Worm (Caenorhabditis elegans) whole organism, L4 larva: ENCODE measurements around the gene npl-4.2.

Experiments used
- F10B5.3 ChIP-seq: sonication (generic microtip); optimal IDR thresholded peaks from 2 replicates; lab custom pipeline; 2016; ENCODE audit warnings: mild to moderate bottlenecking, missing genetic modification characterization, missing compliant biosample characterization
- F26F4.8 ChIP-seq: fragments of 200-800 bp; sonication (Bioruptor generic); conservative IDR thresholded peaks from 2 replicates; pipeline ENCODE4 v1.3.6; 2022; ENCODE audit warnings: missing genetic modification characterization, missing compliant biosample characterization
- F49E8.2 ChIP-seq: sonication (generic microtip); optimal IDR thresholded peaks from 2 replicates; lab custom pipeline; 2016; ENCODE audit warnings: missing compliant biosample characterization, mild to moderate bottlenecking, missing genetic modification characterization, borderline replicate concordance
- R02D3.7 ChIP-seq: fragments of 150-350 bp; sonication (generic microtip); optimal IDR thresholded peaks from 3 replicates; lab custom pipeline; 2014; ENCODE audit warnings: missing biosample characterization, missing genetic modification characterization
- T20F7.1 ChIP-seq: fragments of 200-800 bp; sonication (Bioruptor generic); optimal IDR thresholded peaks from 2 replicates; lab custom pipeline; 2018; ENCODE audit warnings: mild to moderate bottlenecking, missing genetic modification characterization, missing compliant biosample characterization
- T26A8.4 ChIP-seq: fragments of 200-800 bp; sonication (Bioruptor generic); IDR thresholded peaks from 2 replicates; pipeline ENCODE4 v1.3.6; 2022; ENCODE audit warnings: missing genetic modification characterization, missing compliant biosample characterization
- Y5F2A.4 ChIP-seq: fragments of 200-800 bp; sonication (Bioruptor generic); optimal IDR thresholded peaks from 2 replicates; lab custom pipeline; 2018; ENCODE audit warnings: mild to moderate bottlenecking, missing genetic modification characterization, missing compliant biosample characterization
- Y75B8A.6 ChIP-seq: fragments of 200-800 bp; sonication (Bioruptor generic); IDR thresholded peaks from 2 replicates; pipeline ENCODE4 v1.3.6; 2022; ENCODE audit warnings: missing genetic modification reagents, missing genetic modification characterization, missing compliant biosample characterization
- aha-1 ChIP-seq: fragments of 150-350 bp; peaks from one replicate; lab custom pipeline; 2014; ENCODE audit warnings: missing biosample characterization, missing genetic modification characterization
- ceh-20 ChIP-seq: fragments of 200-800 bp; sonication (Bioruptor generic); IDR thresholded peaks from 2 replicates; pipeline ENCODE4 v1.3.6; 2022; ENCODE audit warnings: missing genetic modification reagents, missing genetic modification characterization, missing compliant biosample characterization
- ceh-28 ChIP-seq: fragments of 150-350 bp; optimal IDR thresholded peaks from 2 replicates; lab custom pipeline; 2014; ENCODE audit warnings: missing biosample characterization, missing genetic modification reagents, missing genetic modification characterization
- ceh-62 ChIP-seq: sonication (generic microtip); optimal IDR thresholded peaks from 2 replicates; lab custom pipeline; 2017; ENCODE audit warnings: missing biosample characterization, missing genetic modification characterization
- ctbp-1 ChIP-seq: fragments of 200-800 bp; sonication (Bioruptor generic); IDR thresholded peaks from 2 replicates; pipeline ENCODE4 v1.3.6; 2022; ENCODE audit warnings: missing genetic modification reagents, missing genetic modification characterization, missing compliant biosample characterization
- daf-16 ChIP-seq, 3 experiments: sonication (generic microtip); optimal IDR thresholded peaks; 2 replicates each; lab custom pipeline; 2016 to 2017; ENCODE audit warnings: missing genetic modification characterization in 3 of 3, missing genetic modification reagents in 3 of 3, mild to moderate bottlenecking in 2 of 3, missing compliant biosample characterization in 2 of 3, missing biosample characterization in 1 of 3, moderate library complexity in 1 of 3
- daf-19 ChIP-seq: fragments of 200-800 bp; sonication (Bioruptor generic); conservative IDR thresholded peaks from 2 replicates; pipeline ENCODE4 v1.3.6; 2022; ENCODE audit warnings: missing genetic modification characterization, missing compliant biosample characterization
- dmd-8 ChIP-seq: fragments of 200-800 bp; sonication (Bioruptor generic); IDR thresholded peaks from 2 replicates; pipeline ENCODE4 v1.3.6; 2022; ENCODE audit warnings: missing genetic modification characterization, missing compliant biosample characterization
- dmd-9 ChIP-seq: fragments of 200-800 bp; sonication (Bioruptor generic); IDR thresholded peaks from 2 replicates; pipeline ENCODE4 v1.3.6; 2022; ENCODE audit warnings: missing genetic modification reagents, missing genetic modification characterization, missing compliant biosample characterization
- dpl-1 ChIP-seq: fragments of 150-350 bp; optimal IDR thresholded peaks from 2 replicates; lab custom pipeline; 2014; ENCODE audit warnings: missing biosample characterization, missing genetic modification reagents, missing genetic modification characterization
- egl-27 ChIP-seq: sonication (generic microtip); optimal IDR thresholded peaks from 3 replicates; lab custom pipeline; 2017; ENCODE audit warnings: missing biosample characterization, missing genetic modification reagents, missing genetic modification characterization
- hlh-11 ChIP-seq: fragments of 200-800 bp; sonication (Bioruptor generic); optimal IDR thresholded peaks from 2 replicates; lab custom pipeline; 2018; ENCODE audit warnings: mild to moderate bottlenecking, missing genetic modification characterization, missing compliant biosample characterization
- hlh-30 ChIP-seq: sonication (generic microtip); optimal IDR thresholded peaks from 2 replicates; lab custom pipeline; 2017; ENCODE audit warnings: antibody characterized with exemption, mild to moderate bottlenecking, missing genetic modification characterization, missing compliant biosample characterization; ENCODE audit not compliant: insufficient read depth
- hmg-1.1 ChIP-seq: fragments of 200-800 bp; sonication (Bioruptor generic); IDR thresholded peaks from 2 replicates; pipeline ENCODE4 v1.3.6; 2022; ENCODE audit warnings: missing genetic modification reagents, missing genetic modification characterization, missing compliant biosample characterization
- lim-7 ChIP-seq: fragments of 200-800 bp; sonication (Bioruptor generic); IDR thresholded peaks from 2 replicates; pipeline ENCODE4 v1.3.6; 2022; ENCODE audit warnings: missing genetic modification characterization, missing compliant biosample characterization
- lin-38 ChIP-seq: fragments of 200-800 bp; sonication (Bioruptor generic); IDR thresholded peaks from 2 replicates; pipeline ENCODE4 v1.3.6; 2022; ENCODE audit warnings: missing genetic modification reagents, missing genetic modification characterization, missing compliant biosample characterization
- lsy-2 ChIP-seq, 2 experiments: fragments of 150-350 bp in 1 of 2; sonication (generic microtip) in 1 of 2; optimal IDR thresholded peaks; 2 replicates each; lab custom pipeline; 2014 to 2017; ENCODE audit warnings: missing biosample characterization in 2 of 2, missing genetic modification characterization in 2 of 2
- mdt-29 ChIP-seq: fragments of 200-800 bp; sonication (Bioruptor generic); IDR thresholded peaks from 2 replicates; pipeline ENCODE4 v1.3.6; 2022; ENCODE audit warnings: missing genetic modification reagents, missing genetic modification characterization, missing compliant biosample characterization
- mep-1 ChIP-seq: fragments of 150-350 bp; sonication (generic microtip); optimal IDR thresholded peaks from 3 replicates; lab custom pipeline; 2014; ENCODE audit warnings: missing biosample characterization, missing genetic modification characterization
- nhr-11 ChIP-seq: fragments of 150-350 bp; optimal IDR thresholded peaks from 2 replicates; lab custom pipeline; 2014; ENCODE audit warnings: missing biosample characterization, missing genetic modification characterization
- nhr-111 ChIP-seq: fragments of 200-800 bp; sonication (Bioruptor generic); optimal IDR thresholded peaks from 2 replicates; lab custom pipeline; 2018; ENCODE audit warnings: mild to moderate bottlenecking, missing genetic modification characterization, missing compliant biosample characterization
- nhr-237 ChIP-seq: sonication (generic microtip); optimal IDR thresholded peaks from 2 replicates; lab custom pipeline; 2017; ENCODE audit warnings: missing biosample characterization, missing genetic modification characterization
- nhr-77 ChIP-seq: fragments of 150-350 bp; optimal IDR thresholded peaks from 2 replicates; lab custom pipeline; 2014; ENCODE audit warnings: missing biosample characterization, missing genetic modification characterization
- set-16 ChIP-seq: fragments of 200-800 bp; sonication (Bioruptor generic); IDR thresholded peaks from 2 replicates; pipeline ENCODE4 v1.3.6; 2022; ENCODE audit warnings: missing genetic modification reagents, missing genetic modification characterization, missing compliant biosample characterization
- snpc-1.2 ChIP-seq: fragments of 200-800 bp; sonication (Bioruptor generic); IDR thresholded peaks from 2 replicates; pipeline ENCODE4 v1.3.6; 2022; ENCODE audit warnings: missing genetic modification reagents, missing genetic modification characterization, missing compliant biosample characterization
- spr-3 ChIP-seq: fragments of 200-800 bp; sonication (Bioruptor generic); optimal IDR thresholded peaks from 2 replicates; lab custom pipeline; 2018; ENCODE audit warnings: mild to moderate bottlenecking, missing genetic modification characterization, missing compliant biosample characterization
- zfp-3 ChIP-seq: fragments of 200-800 bp; sonication (Bioruptor generic); conservative IDR thresholded peaks from 2 replicates; pipeline ENCODE4 v1.3.6; 2022; ENCODE audit warnings: missing genetic modification reagents, missing genetic modification characterization, missing compliant biosample characterization
- zip-2 ChIP-seq: fragments of 150-350 bp; optimal IDR thresholded peaks from 2 replicates; lab custom pipeline; 2014; ENCODE audit warnings: missing biosample characterization, missing genetic modification characterization
- ztf-7 ChIP-seq: fragments of 150-350 bp; optimal IDR thresholded peaks from 2 replicates; lab custom pipeline; 2014; ENCODE audit warnings: missing biosample characterization, missing genetic modification characterization

The npl-4.2 gene

ce11 chrII:5599326-5600044 is 23.2 kb upstream of the npl-4.2 start, which contains the start of gene C17G10.10 (continued):
- peak; percentile 58; the same call in 1 of the 2 replicates for TF ChIP-seq hmg-1.1 (GFP tag; lab: Robert Waterston, UW)
- TF ChIP-seq zfp-3, result 0 out of 2 replicates have a peak, but pooled peaks have one; percentile 31
- TF ChIP-seq nhr-237 (tag; lab: Kevin White, UChicago), result no peak
- TF ChIP-seq daf-16 (GFP tag; optimal IDR thresholded peaks at IDR 0.05; lab: Kevin White, UChicago), result peak; percentile 35 to 79
- peak; percentile 82 for TF ChIP-seq daf-16 (tag; optimal IDR thresholded peaks at IDR 0.05; lab: Kevin White, UChicago)
- TF ChIP-seq aha-1 (tag; lab: Kevin White, UChicago), result peak; percentile 88
- peak in 1 of 2 experiments; percentile 65 for TF ChIP-seq lsy-2 (tag; optimal IDR thresholded peaks at IDR 0.05; lab: Kevin White, UChicago)
- peak; percentile 70 for TF ChIP-seq spr-3
- peak; percentile 68 for TF ChIP-seq ztf-7
- TF ChIP-seq nhr-77 (tag; lab: Kevin White, UChicago), result peak; percentile 25
- peak; percentile 67 for TF ChIP-seq mep-1
- TF ChIP-seq hlh-11 (tag; lab: Kevin White, UChicago), result peak; percentile 76
- no peak for TF ChIP-seq R02D3.7 (tag; lab: Kevin White, UChicago)
- TF ChIP-seq lim-7 (GFP tag; lab: Robert Waterston, UW), result no peak
- no peak for TF ChIP-seq zip-2 (tag; lab: Kevin White, UChicago)
- TF ChIP-seq dpl-1 (GFP tag; lab: Kevin White, UChicago), result peak; percentile 36
- TF ChIP-seq F49E8.2 (tag; lab: Kevin White, UChicago), result peak; percentile 47
- TF ChIP-seq lin-38 (GFP tag; lab: Robert Waterston, UW), result peak; percentile 69
- TF ChIP-seq daf-19 (GFP tag; lab: Robert Waterston, UW), result no peak; the same call in 1 of the 2 replicates
- TF ChIP-seq T20F7.1, result peak; percentile 62
- peak; percentile 82 for TF ChIP-seq hlh-30 (tag; lab: Kevin White, UChicago)
- TF ChIP-seq nhr-11 (tag; lab: Kevin White, UChicago), result peak; percentile 26
- peak; percentile 39; the same call in 1 of the 2 replicates for TF ChIP-seq ceh-20 (GFP tag; lab: Robert Waterston, UW)
- TF ChIP-seq egl-27, result no peak
- peak; percentile 75 for TF ChIP-seq snpc-1.2 (GFP tag; lab: Robert Waterston, UW)
- no peak for TF ChIP-seq ctbp-1 (GFP tag; lab: Robert Waterston, UW)
- TF ChIP-seq F10B5.3 (tag; lab: Kevin White, UChicago), result peak; percentile 24
- TF ChIP-seq Y5F2A.4 (GFP tag; lab: Kevin White, UChicago), result no peak

ce11 chrII:5603194-5603593 is 19.5 kb upstream of the npl-4.2 start, which contains the start of gene C17G10.6:
Gene C17G10.6, minus strand, starts transcription at chrII:5603294.
- TF ChIP-seq ceh-62 (tag; lab: Kevin White, UChicago) (no peak), dmd-8 (no peak), set-16 (GFP tag; lab: Robert Waterston, UW) (no peak), F10B5.3 (tag; lab: Kevin White, UChicago) (no peak), F26F4.8 (GFP tag; lab: Robert Waterston, UW) (no peak), nhr-111 (no peak), daf-19 (GFP tag; lab: Robert Waterston, UW) (no peak), mdt-29 (GFP tag; lab: Robert Waterston, UW) (no peak), spr-3 (no peak), Y5F2A.4 (GFP tag; lab: Kevin White, UChicago) (no peak), Y75B8A.6 (GFP tag; lab: Robert Waterston, UW) (no peak), dmd-9 (GFP tag; lab: Robert Waterston, UW) (no peak)
- TF ChIP-seq, all 104 proteins: peak for 0

- TF ChIP-seq hmg-1.1 (GFP tag; lab: Robert Waterston, UW) (no peak), T26A8.4 (GFP tag; lab: Robert Waterston, UW) (no peak), ceh-28 (tag; lab: Kevin White, UChicago) (no peak)
These were observed 18.2 kb upstream of the npl-4.2 start for ce11 chrII:5604441-5604840.
